Worm (Caenorhabditis elegans): Measurements from ENCODE around the gene ugt-4.

ce11 chrV:12790188-12790587, 4.9 kb downstream of the ugt-4 start, which contains the start of gene srbc-43:
- TF ChIP-seq ztf-11 (tag; optimal IDR thresholded peaks at IDR 0.05) = no peak
- no peak for TF ChIP-seq unc-39 (tag; optimal IDR thresholded peaks at IDR 0.05)
- no peak for TF ChIP-seq lin-11 (tag; optimal IDR thresholded peaks at IDR 0.05)
- no peak for TF ChIP-seq fos-1 (tag; optimal IDR thresholded peaks at IDR 0.05)
- no peak for TF ChIP-seq alr-1 (tag; optimal IDR thresholded peaks at IDR 0.05)
- TF ChIP-seq blmp-1 (tag; optimal IDR thresholded peaks at IDR 0.05; ENCODE audit: insufficient read depth) = no peak
- no peak for TF ChIP-seq unc-62 (GFP tag; optimal IDR thresholded peaks at IDR 0.05)
- no peak for TF ChIP-seq ztf-4 (tag; optimal IDR thresholded peaks at IDR 0.05)
- no peak for TF ChIP-seq nhr-11 (tag; optimal IDR thresholded peaks at IDR 0.05)
- no peak for TF ChIP-seq aly-2 (tag; optimal IDR thresholded peaks at IDR 0.05)
- no peak for TF ChIP-seq egl-27 (tag; optimal IDR thresholded peaks at IDR 0.05)
- no peak for TF ChIP-seq elt-1 (tag; optimal IDR thresholded peaks at IDR 0.05)
- TF ChIP-seq dmd-4 (tag; optimal IDR thresholded peaks at IDR 0.05) = no peak
